Fruit fly (Drosophila melanogaster) whole organism, adult: Measurements from ENCODE around the gene CG43350.

Experiments
- CG11617 ChIP-seq: fragments of 200-800 bp; sonication (Bioruptor generic); optimal IDR thresholded peaks from 2 replicates; lab custom pipeline; 2017; ENCODE audit warnings: mild to moderate bottlenecking, missing biosample characterization, missing genetic modification reagents, missing genetic modification characterization
- CG12768 ChIP-seq: fragments of 200-800 bp; sonication (Bioruptor generic); optimal IDR thresholded peaks from 2 replicates; lab custom pipeline; 2017; ENCODE audit warnings: missing biosample characterization, missing genetic modification characterization, mild to moderate bottlenecking, moderate library complexity, missing genetic modification reagents
- CG14711 ChIP-seq: fragments of 200-800 bp; sonication (Bioruptor generic); optimal IDR thresholded peaks from 2 replicates; lab custom pipeline; 2018; ENCODE audit warnings: missing biosample characterization, mild to moderate bottlenecking, missing genetic modification characterization, moderate library complexity
- CG1620 ChIP-seq: fragments of 200-800 bp; sonication (Bioruptor generic); optimal IDR thresholded peaks from 2 replicates; lab custom pipeline; 2016; ENCODE audit warnings: missing biosample characterization, missing genetic modification characterization
- CG33017 ChIP-seq: fragments of 200-800 bp; sonication (Bioruptor generic); optimal IDR thresholded peaks from 2 replicates; lab custom pipeline; 2018; ENCODE audit warnings: missing biosample characterization, mild to moderate bottlenecking, missing genetic modification characterization, moderate library complexity
- CG5204 ChIP-seq: fragments of 200-800 bp; sonication (Bioruptor generic); optimal IDR thresholded peaks from 2 replicates; lab custom pipeline; 2016; ENCODE audit warnings: missing biosample characterization, missing genetic modification characterization
- CG7101 ChIP-seq: fragments of 200-800 bp; sonication (Bioruptor generic); optimal IDR thresholded peaks from 2 replicates; lab custom pipeline; 2018; ENCODE audit warnings: missing biosample characterization, mild to moderate bottlenecking, missing genetic modification characterization, moderate library complexity
- Clk ChIP-seq: fragments of 200-800 bp; sonication (Bioruptor generic); optimal IDR thresholded peaks from 2 replicates; lab custom pipeline; 2017; ENCODE audit warnings: missing biosample characterization, missing genetic modification characterization
- Hr96 ChIP-seq: fragments of 200-800 bp; sonication (Bioruptor generic); optimal IDR thresholded peaks from 2 replicates; lab custom pipeline; 2016; ENCODE audit warnings: missing biosample characterization, missing genetic modification characterization
- Mnt ChIP-seq: fragments of 200-800 bp; sonication (Bioruptor generic); optimal IDR thresholded peaks from 2 replicates; lab custom pipeline; 2016; ENCODE audit warnings: missing biosample characterization, mild to moderate bottlenecking, missing genetic modification characterization
- cnc ChIP-seq, 2 experiments: fragments of >200 bp; optimal IDR thresholded peaks; 2 replicates each; lab custom pipeline; 2017
- kay ChIP-seq: fragments of 200-800 bp; sonication (Bioruptor generic); peaks from one replicate; lab custom pipeline; 2016; ENCODE audit warnings: missing biosample characterization, missing genetic modification characterization, borderline replicate concordance
- ovo ChIP-seq: fragments of 200-800 bp; sonication (Bioruptor generic); optimal IDR thresholded peaks from 2 replicates; lab custom pipeline; 2016; ENCODE audit warnings: missing biosample characterization, missing genetic modification characterization
- tj ChIP-seq: fragments of 200-800 bp; sonication (Bioruptor generic); optimal IDR thresholded peaks from 3 replicates; lab custom pipeline; 2017; ENCODE audit warnings: missing biosample characterization, mild to moderate bottlenecking, missing genetic modification characterization, moderate library complexity

dm6 chr2L:9342532-9342931 lies 6.8 kb upstream of the CG43350 start, which contains the start of gene CG3748:
- TF ChIP-seq ovo (GFP tag; lab: Kevin White, UChicago) (no peak), Hr96 (GFP tag; lab: Kevin White, UChicago) (no peak), Clk (GFP tag; lab: Kevin White, UChicago) (no peak), Mnt (no peak), CG12768 (GFP tag; lab: Kevin White, UChicago) (no peak), kay (no peak), cnc (optimal IDR thresholded peaks at IDR 0.05; lab: Kevin White, UChicago) (no peak), CG1620 (no peak), CG7101 (tag; lab: Kevin White, UChicago) (no peak), CG14711 (tag; lab: Kevin White, UChicago) (no peak), CG5204 (GFP tag; lab: Kevin White, UChicago) (no peak), tj (no peak), CG33017 (tag; lab: Kevin White, UChicago) (no peak), CG11617 (GFP tag; lab: Kevin White, UChicago) (no peak)
